Fruit fly (Drosophila melanogaster) whole organism, embryonic: Measurements from ENCODE around the gene CG14234.
A peak's percentile ranks its signal among the peaks of the same experiment; 100 is the strongest.

Experiments used
- BtbVII ChIP-seq: fragments of 200-800 bp; sonication (Bioruptor generic); optimal IDR thresholded peaks from 3 replicates; lab custom pipeline; 2017; ENCODE audit warnings: missing biosample characterization, mild to moderate bottlenecking, missing genetic modification characterization
- CG10274 ChIP-seq: fragments of 200-800 bp; sonication (Bioruptor generic); optimal IDR thresholded peaks from 3 replicates; lab custom pipeline; 2017; ENCODE audit warnings: missing biosample characterization, mild to moderate bottlenecking, missing genetic modification characterization
- CG10321 ChIP-seq: fragments of 200-800 bp; sonication (Bioruptor generic); IDR thresholded peaks from 2 replicates; pipeline ENCODE4 v1.3.6; 2022; ENCODE audit warnings: missing biosample characterization, missing genetic modification characterization
- CG10543 ChIP-seq: fragments of 200-800 bp; sonication (Bioruptor generic); optimal IDR thresholded peaks from 3 replicates; lab custom pipeline; 2017; ENCODE audit warnings: missing biosample characterization, mild to moderate bottlenecking, missing genetic modification characterization, moderate library complexity
- CG10565 ChIP-seq: fragments of 200-800 bp; sonication (Bioruptor generic); optimal IDR thresholded peaks from 3 replicates; lab custom pipeline; 2016; ENCODE audit warnings: missing biosample characterization, mild to moderate bottlenecking, missing genetic modification characterization
- CG11398 ChIP-seq: fragments of 200-800 bp; sonication (Bioruptor generic); optimal IDR thresholded peaks from 2 replicates; lab custom pipeline; 2016; ENCODE audit warnings: missing biosample characterization, missing genetic modification characterization
- CG12155 ChIP-seq: fragments of 200-800 bp; sonication (Bioruptor generic); optimal IDR thresholded peaks from 3 replicates; lab custom pipeline; 2016; ENCODE audit warnings: missing biosample characterization, missing genetic modification characterization
- CG12219 ChIP-seq: fragments of 200-800 bp; sonication (Bioruptor generic); optimal IDR thresholded peaks from 3 replicates; lab custom pipeline; 2018; ENCODE audit warnings: missing biosample characterization, mild to moderate bottlenecking, missing genetic modification characterization
- CG14860 ChIP-seq: fragments of 200-800 bp; sonication (Bioruptor generic); IDR thresholded peaks from 3 replicates; pipeline ENCODE4 v1.3.6; 2022; ENCODE audit warnings: missing biosample characterization, missing genetic modification characterization; ENCODE audit not compliant: partially characterized antibody
- CG17361 ChIP-seq: fragments of 200-800 bp; sonication (Bioruptor generic); IDR thresholded peaks from 3 replicates; pipeline ENCODE4 v1.3.6; 2022; ENCODE audit warnings: missing biosample characterization, missing genetic modification characterization
- CG17802 ChIP-seq: fragments of 200-800 bp; sonication (Bioruptor generic); optimal IDR thresholded peaks from 2 replicates; lab custom pipeline; 2018; ENCODE audit warnings: missing biosample characterization, mild to moderate bottlenecking, missing genetic modification characterization, moderate library complexity
- CG18476 ChIP-seq: fragments of 200-800 bp; sonication (Bioruptor generic); optimal IDR thresholded peaks from 2 replicates; lab custom pipeline; 2016; ENCODE audit warnings: missing biosample characterization, mild to moderate bottlenecking, missing genetic modification characterization
- CG18599 ChIP-seq: fragments of 200-800 bp; sonication (Bioruptor generic); optimal IDR thresholded peaks from 3 replicates; lab custom pipeline; 2017; ENCODE audit warnings: missing biosample characterization, missing genetic modification characterization, mild to moderate bottlenecking, moderate library complexity, missing genetic modification reagents
- CG2129 ChIP-seq: fragments of 200-800 bp; sonication (Bioruptor generic); IDR thresholded peaks from 2 replicates; pipeline ENCODE4 v1.3.6; 2022; ENCODE audit warnings: missing biosample characterization, missing genetic modification characterization; ENCODE audit not compliant: partially characterized antibody
- CG30431 ChIP-seq: fragments of 200-800 bp; sonication (Bioruptor generic); optimal IDR thresholded peaks from 2 replicates; lab custom pipeline; 2017; ENCODE audit warnings: missing biosample characterization, missing genetic modification characterization
- CG3726 ChIP-seq: fragments of 200-800 bp; sonication (Bioruptor generic); IDR thresholded peaks from 3 replicates; pipeline ENCODE4, ENCODE4 v1.3.6; 2022; ENCODE audit warnings: missing biosample characterization, missing genetic modification characterization
- CG6813 ChIP-seq: fragments of 200-800 bp; sonication (Bioruptor generic); optimal IDR thresholded peaks from 2 replicates; lab custom pipeline; 2017; ENCODE audit warnings: missing biosample characterization, missing genetic modification characterization, mild to moderate bottlenecking, moderate library complexity, missing genetic modification reagents
- CG6854 ChIP-seq: fragments of 200-800 bp; sonication (Bioruptor generic); optimal IDR thresholded peaks from 3 replicates; lab custom pipeline; 2017; ENCODE audit warnings: missing biosample characterization, mild to moderate bottlenecking, missing genetic modification characterization
- CG7556 ChIP-seq: fragments of 200-800 bp; sonication (Bioruptor generic); optimal IDR thresholded peaks from 2 replicates; lab custom pipeline; 2017; ENCODE audit warnings: missing biosample characterization, mild to moderate bottlenecking, missing genetic modification characterization
- CG9215 ChIP-seq: fragments of 200-800 bp; sonication (Bioruptor generic); IDR thresholded peaks from 2 replicates; pipeline ENCODE4 v1.3.6; 2022; ENCODE audit warnings: missing biosample characterization, missing genetic modification characterization
- CG9727 ChIP-seq: fragments of 200-800 bp; sonication (Bioruptor generic); optimal IDR thresholded peaks from 3 replicates; lab custom pipeline; 2017; ENCODE audit warnings: missing biosample characterization, mild to moderate bottlenecking, missing genetic modification characterization
- Camta ChIP-seq: fragments of 200-800 bp; sonication (Bioruptor generic); optimal IDR thresholded peaks from 2 replicates; lab custom pipeline; 2016; ENCODE audit warnings: missing biosample characterization, missing genetic modification characterization
- Dad ChIP-seq: fragments of 200-800 bp; sonication (Bioruptor generic); optimal IDR thresholded peaks from 3 replicates; lab custom pipeline; 2016; ENCODE audit warnings: missing biosample characterization, missing genetic modification characterization
- Dfd ChIP-seq, 2 experiments: fragments of >200 bp; optimal IDR thresholded peaks; 2 replicates each; lab custom pipeline; 2017; ENCODE audit warnings: missing biosample characterization in 2 of 2, missing genetic modification characterization in 2 of 2
- Dip2 ChIP-seq: fragments of 200-800 bp; sonication (Bioruptor generic); IDR thresholded peaks from 2 replicates; pipeline ENCODE4 v1.3.6; 2022; ENCODE audit warnings: missing biosample characterization, missing genetic modification characterization
- Doc3 ChIP-seq: fragments of 200-800 bp; sonication (Bioruptor generic); IDR thresholded peaks from 3 replicates; pipeline ENCODE4 v1.3.6; 2022; ENCODE audit warnings: missing biosample characterization, missing genetic modification characterization; ENCODE audit not compliant: partially characterized antibody
- Dp ChIP-seq: fragments of 200-800 bp; sonication (Bioruptor generic); optimal IDR thresholded peaks from 2 replicates; lab custom pipeline; 2018; ENCODE audit warnings: missing biosample characterization, mild to moderate bottlenecking, missing genetic modification characterization, moderate library complexity
- E2f1 ChIP-seq: fragments of 200-800 bp; sonication (Bioruptor generic); IDR thresholded peaks from 2 replicates; pipeline ENCODE4 v1.3.6; 2022; ENCODE audit warnings: missing biosample characterization, missing genetic modification characterization
- Gsc ChIP-seq: fragments of 200-800 bp; sonication (Bioruptor generic); IDR thresholded peaks from 2 replicates; pipeline ENCODE4 v1.3.6; 2022; ENCODE audit warnings: missing biosample characterization, missing genetic modification characterization
- H15 ChIP-seq: fragments of 200-800 bp; sonication (Bioruptor generic); IDR thresholded peaks from 3 replicates; pipeline ENCODE4 v1.3.6; 2022; ENCODE audit warnings: missing biosample characterization, missing genetic modification characterization
- Med ChIP-seq: fragments of 200-800 bp; sonication (Bioruptor generic); peaks from one replicate; lab custom pipeline; 2016; ENCODE audit warnings: missing biosample characterization, missing genetic modification characterization, mild to moderate bottlenecking, inconsistent platforms, moderate library complexity
- NC2α ChIP-seq: fragments of 200-800 bp; sonication (Bioruptor generic); optimal IDR thresholded peaks from 2 replicates; lab custom pipeline; 2016; ENCODE audit warnings: missing biosample characterization, missing genetic modification characterization
- Neu2 ChIP-seq: fragments of 200-800 bp; sonication (Bioruptor generic); optimal IDR thresholded peaks from 3 replicates; lab custom pipeline; 2016; ENCODE audit warnings: missing biosample characterization, missing genetic modification characterization, borderline replicate concordance
- Oli ChIP-seq: fragments of 200-800 bp; sonication (Bioruptor generic); optimal IDR thresholded peaks from 2 replicates; lab custom pipeline; 2018; ENCODE audit warnings: missing biosample characterization, mild to moderate bottlenecking, missing genetic modification characterization, moderate library complexity
- Pdp1 ChIP-seq, 2 experiments: fragments of 200-800 bp; sonication (Bioruptor generic); optimal IDR thresholded peaks; 3 replicates each; lab custom pipeline; 2016; ENCODE audit warnings: missing biosample characterization in 2 of 2, missing genetic modification characterization in 2 of 2, mild to moderate bottlenecking in 1 of 2, moderate library complexity in 1 of 2
- Sox102F ChIP-seq: fragments of 200-800 bp; sonication (Bioruptor generic); optimal IDR thresholded peaks from 2 replicates; lab custom pipeline; 2018; ENCODE audit warnings: missing biosample characterization, mild to moderate bottlenecking, missing genetic modification characterization, moderate library complexity
- ems ChIP-seq: fragments of 200-800 bp; sonication (Bioruptor generic); optimal IDR thresholded peaks from 3 replicates; lab custom pipeline; 2016; ENCODE audit warnings: missing biosample characterization, missing genetic modification characterization
- en ChIP-seq: fragments of 200-800 bp; sonication (Bioruptor generic); optimal IDR thresholded peaks from 2 replicates; lab custom pipeline; 2016; ENCODE audit warnings: missing biosample characterization, missing genetic modification characterization
- grn ChIP-seq: fragments of 200-800 bp; sonication (Bioruptor generic); optimal IDR thresholded peaks from 3 replicates; lab custom pipeline; 2017; ENCODE audit warnings: missing biosample characterization, missing genetic modification characterization
- hb ChIP-seq: fragments of 200-800 bp; sonication (Bioruptor generic); IDR thresholded peaks from 3 replicates; pipeline ENCODE4 v1.3.6; 2022; ENCODE audit warnings: missing biosample characterization, missing genetic modification characterization; ENCODE audit not compliant: partially characterized antibody
- her ChIP-seq: fragments of 200-800 bp; sonication (Bioruptor generic); optimal IDR thresholded peaks from 2 replicates; lab custom pipeline; 2016; ENCODE audit warnings: missing biosample characterization, missing genetic modification characterization
- kah ChIP-seq: fragments of 200-800 bp; sonication (Bioruptor generic); optimal IDR thresholded peaks from 2 replicates; lab custom pipeline; 2018; ENCODE audit warnings: missing biosample characterization, mild to moderate bottlenecking, missing genetic modification characterization
- luna ChIP-seq: fragments of 200-800 bp; sonication (Bioruptor generic); optimal IDR thresholded peaks from 2 replicates; lab custom pipeline; 2016; ENCODE audit warnings: missing biosample characterization, missing genetic modification characterization
- pum ChIP-seq: fragments of 200-800 bp; sonication (Bioruptor generic); optimal IDR thresholded peaks from 2 replicates; lab custom pipeline; 2016; ENCODE audit warnings: missing biosample characterization, missing genetic modification characterization
- run ChIP-seq: fragments of 200-800 bp; sonication (Bioruptor generic); optimal IDR thresholded peaks from 3 replicates; lab custom pipeline; 2018; ENCODE audit warnings: missing biosample characterization, mild to moderate bottlenecking, missing genetic modification characterization
- sd ChIP-seq: fragments of 200-800 bp; sonication (Bioruptor generic); optimal IDR thresholded peaks from 3 replicates; lab custom pipeline; 2018; ENCODE audit warnings: missing biosample characterization, mild to moderate bottlenecking, missing genetic modification characterization, moderate library complexity
- sim ChIP-seq: fragments of 200-800 bp; sonication (Bioruptor generic); IDR thresholded peaks from 2 replicates; pipeline ENCODE4 v1.3.6; 2022; ENCODE audit warnings: missing biosample characterization, missing genetic modification characterization
- tin ChIP-seq: fragments of 200-800 bp; sonication (Bioruptor generic); optimal IDR thresholded peaks from 3 replicates; lab custom pipeline; 2016; ENCODE audit warnings: missing biosample characterization, missing genetic modification characterization
- tio ChIP-seq: fragments of 200-800 bp; sonication (Bioruptor generic); optimal IDR thresholded peaks from 2 replicates; lab custom pipeline; 2017; ENCODE audit warnings: missing biosample characterization, missing genetic modification characterization, inconsistent platforms
- yki ChIP-seq: fragments of >200 bp; optimal IDR thresholded peaks from 3 replicates; lab custom pipeline; 2018
- zfh2 ChIP-seq: fragments of 200-800 bp; sonication (Bioruptor generic); optimal IDR thresholded peaks from 2 replicates; lab custom pipeline; 2016; ENCODE audit warnings: missing biosample characterization, missing genetic modification characterization

The CG14234 gene

DNA sequence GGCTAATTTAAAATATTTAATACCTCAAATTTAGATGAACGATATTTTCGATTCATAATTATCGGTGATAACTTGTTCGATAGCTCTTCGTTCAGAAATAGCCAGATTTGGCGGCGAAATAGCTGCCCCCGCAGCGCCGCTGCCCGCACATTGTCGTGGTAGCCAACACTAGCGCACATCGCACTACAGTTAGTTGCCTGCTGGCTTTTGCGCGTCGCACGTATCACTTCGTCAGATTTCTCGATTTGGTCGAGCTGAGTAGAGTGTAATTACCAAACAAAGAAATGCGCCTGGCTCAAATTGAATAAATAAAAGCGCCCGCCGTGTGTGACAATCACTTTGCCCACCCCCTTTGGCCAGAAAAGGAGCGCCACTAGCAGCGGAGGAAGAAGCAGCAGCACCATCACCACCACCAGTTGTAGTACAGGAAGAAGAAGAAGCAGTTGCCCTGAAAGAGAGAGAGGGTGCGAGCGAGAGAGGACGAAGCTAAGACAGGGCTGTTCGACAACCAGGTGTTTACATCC lies 15.3 kb downstream of the CG14234 start, which contains the start of gene Abcd3 (continued):
- TF ChIP-seq run (tag; lab: Kevin White, UChicago) (peak; percentile 2), CG18476 (GFP tag; lab: Kevin White, UChicago) (no peak), ems (peak; percentile 31), E2f1 (GFP tag; lab: Robert Waterston, UW) (no peak), tio (GFP tag; lab: Kevin White, UChicago) (no peak), CG10321 (GFP tag; lab: Robert Waterston, UW) (no peak), grn (GFP tag; lab: Kevin White, UChicago) (no peak), CG18599 (GFP tag; lab: Kevin White, UChicago) (peak; percentile 66), en (GFP tag; lab: Kevin White, UChicago) (no peak), yki (lab: Kevin White, UChicago) (no peak), NC2α (GFP tag; lab: Kevin White, UChicago) (no peak), sim (no peak), CG11398 (GFP tag; lab: Kevin White, UChicago) (no peak), CG9215 (GFP tag; lab: Robert Waterston, UW) (no peak), H15 (GFP tag; lab: Robert Waterston, UW) (no peak), Oli (tag; lab: Kevin White, UChicago) (no peak), hb (peak; percentile 67; the same call in 2 of the 3 replicates), Neu2 (no peak), Med (GFP tag; lab: Kevin White, UChicago) (peak; percentile 92), tin (no peak), her (GFP tag; lab: Kevin White, UChicago) (peak; percentile 55), CG10543 (GFP tag; lab: Kevin White, UChicago) (peak; percentile 72), Dfd (GFP tag; optimal IDR thresholded peaks at IDR 0.05; lab: Kevin White, UChicago) (no peak), Sox102F (no peak), CG9727 (GFP tag; lab: Kevin White, UChicago) (peak; percentile 24), zfh2 (GFP tag; lab: Kevin White, UChicago) (no peak), CG12155 (GFP tag; lab: Kevin White, UChicago) (peak; percentile 8), CG17802 (tag; lab: Kevin White, UChicago) (no peak), kah (GFP tag; lab: Kevin White, UChicago) (peak; percentile 75), Dp (GFP tag; lab: Kevin White, UChicago) (peak; percentile 46), CG7556 (GFP tag; lab: Kevin White, UChicago) (no peak), CG10565 (GFP tag; lab: Kevin White, UChicago) (no peak), CG14860 (GFP tag; lab: Robert Waterston, UW) (peak; percentile 67), Dip2 (GFP tag; lab: Robert Waterston, UW) (no peak), Doc3 (GFP tag; lab: Robert Waterston, UW) (0 out of 3 replicates have a peak, but pooled peaks have one; percentile 34), Camta (GFP tag; lab: Kevin White, UChicago) (no peak), CG3726 (GFP tag; lab: Robert Waterston, UW) (no peak), CG30431 (no peak), CG12219 (GFP tag; lab: Kevin White, UChicago) (peak; percentile 11), CG10274 (GFP tag; lab: Kevin White, UChicago) (no peak), CG2129 (GFP tag; lab: Robert Waterston, UW) (no peak), BtbVII (peak; percentile 60), luna (GFP tag; lab: Kevin White, UChicago) (no peak), Dad (GFP tag; lab: Kevin White, UChicago) (no peak), CG6854 (GFP tag; lab: Kevin White, UChicago) (peak; percentile 46), CG6813 (GFP tag; lab: Kevin White, UChicago) (peak; percentile 38), Gsc (GFP tag; lab: Robert Waterston, UW) (no peak), Pdp1 (GFP tag; optimal IDR thresholded peaks at IDR 0.05; lab: Kevin White, UChicago) (peak; percentile 21 to 59), sd (peak; percentile 53), pum (GFP tag; lab: Kevin White, UChicago) (no peak), CG17361 (GFP tag; lab: Robert Waterston, UW) (0 out of 3 replicates have a peak, but pooled peaks have one; percentile 36)
